Worm (Caenorhabditis elegans) whole organism, mixed stage, embryonic: ENCODE data around the gene eat-20.

Experiments used
- M03D4.4 ChIP-seq: sonication (generic microtip); optimal IDR thresholded peaks from 2 replicates; lab custom pipeline; 2017; ENCODE audit warnings: mild to moderate bottlenecking, missing genetic modification characterization, missing compliant biosample characterization
- bed-3 ChIP-seq: fragments of 200-800 bp; sonication (Bioruptor generic); optimal IDR thresholded peaks from 3 replicates; lab custom pipeline; 2018; ENCODE audit warnings: mild to moderate bottlenecking, missing genetic modification characterization, moderate library complexity, missing compliant biosample characterization
- blmp-1 ChIP-seq: fragments of 150-350 bp; optimal IDR thresholded peaks from 2 replicates; lab custom pipeline; 2014; ENCODE audit warnings: missing biosample characterization, missing genetic modification characterization
- ceh-39 ChIP-seq: fragments of 150-350 bp; optimal IDR thresholded peaks from 2 replicates; lab custom pipeline; 2014; ENCODE audit warnings: missing biosample characterization, missing genetic modification characterization
- ceh-43 ChIP-seq: fragments of 200-800 bp; sonication (Bioruptor generic); optimal IDR thresholded peaks from 2 replicates; lab custom pipeline; 2018; ENCODE audit warnings: mild to moderate bottlenecking, missing genetic modification characterization, moderate library complexity, missing compliant biosample characterization
- ces-1 ChIP-seq: fragments of 150-350 bp; optimal IDR thresholded peaks from 2 replicates; lab custom pipeline; 2014; ENCODE audit warnings: missing biosample characterization, missing genetic modification reagents, missing genetic modification characterization
- cnd-1 ChIP-seq: fragments of 200-800 bp; sonication (Bioruptor generic); optimal IDR thresholded peaks from 2 replicates; lab custom pipeline; 2018; ENCODE audit warnings: mild to moderate bottlenecking, missing genetic modification characterization, missing compliant biosample characterization
- drap-1 ChIP-seq: fragments of 200-800 bp; sonication (Bioruptor generic); optimal IDR thresholded peaks from 3 replicates; lab custom pipeline; 2018; ENCODE audit warnings: mild to moderate bottlenecking, missing genetic modification characterization, missing compliant biosample characterization
- elt-1 ChIP-seq: sonication (generic microtip); optimal IDR thresholded peaks from 2 replicates; lab custom pipeline; 2017; ENCODE audit warnings: missing genetic modification characterization, mild to moderate bottlenecking, missing compliant biosample characterization, antibody characterized with exemption, moderate library complexity, borderline replicate concordance; ENCODE audit not compliant: insufficient read depth
- elt-3 ChIP-seq: fragments of 150-350 bp; optimal IDR thresholded peaks from 2 replicates; lab custom pipeline; 2014; ENCODE audit warnings: missing biosample characterization, missing genetic modification characterization
- flh-1 ChIP-seq: fragments of 200-800 bp; sonication (Bioruptor generic); optimal IDR thresholded peaks from 2 replicates; lab custom pipeline; 2018; ENCODE audit warnings: mild to moderate bottlenecking, missing genetic modification characterization, moderate library complexity, missing compliant biosample characterization
- lin-32 ChIP-seq: fragments of 200-800 bp; sonication (Bioruptor generic); optimal IDR thresholded peaks from 2 replicates; lab custom pipeline; 2018; ENCODE audit warnings: mild to moderate bottlenecking, missing genetic modification characterization, missing compliant biosample characterization
- lsy-2 ChIP-seq: fragments of 150-350 bp; optimal IDR thresholded peaks from 2 replicates; lab custom pipeline; 2014; ENCODE audit warnings: missing biosample characterization, missing genetic modification characterization
- mab-5 ChIP-seq: fragments of 150-350 bp; optimal IDR thresholded peaks from 2 replicates; lab custom pipeline; 2014; ENCODE audit warnings: missing biosample characterization, missing genetic modification characterization
- mep-1 ChIP-seq: fragments of 150-350 bp; optimal IDR thresholded peaks from 2 replicates; lab custom pipeline; 2017; ENCODE audit warnings: missing biosample characterization, missing genetic modification reagents, missing genetic modification characterization, inconsistent platforms
- mls-2 ChIP-seq: sonication (generic microtip); optimal IDR thresholded peaks from 2 replicates; lab custom pipeline; 2016; ENCODE audit warnings: mild to moderate bottlenecking, missing genetic modification characterization, moderate library complexity, missing compliant biosample characterization
- nhr-12 ChIP-seq: fragments of 150-350 bp; optimal IDR thresholded peaks from 2 replicates; lab custom pipeline; 2014; ENCODE audit warnings: missing biosample characterization, missing genetic modification characterization
- nhr-2 ChIP-seq: fragments of 150-350 bp; optimal IDR thresholded peaks from 2 replicates; lab custom pipeline; 2014; ENCODE audit warnings: missing biosample characterization, missing genetic modification characterization
- nhr-237 ChIP-seq: fragments of 150-350 bp; optimal IDR thresholded peaks from 2 replicates; lab custom pipeline; 2014; ENCODE audit warnings: missing biosample characterization, missing genetic modification characterization
- nhr-28 ChIP-seq: fragments of 150-350 bp; optimal IDR thresholded peaks from 2 replicates; lab custom pipeline; 2014; ENCODE audit warnings: missing biosample characterization, missing genetic modification characterization
- nhr-76 ChIP-seq: sonication (generic microtip); optimal IDR thresholded peaks from 2 replicates; lab custom pipeline; 2017; ENCODE audit warnings: missing biosample characterization, missing genetic modification characterization
- pha-4 ChIP-seq: fragments of 150-350 bp; optimal IDR thresholded peaks from 2 replicates; lab custom pipeline; 2018; ENCODE audit warnings: missing biosample characterization, missing genetic modification reagents, missing genetic modification characterization
- sem-2 ChIP-seq: fragments of 200-800 bp; sonication (Bioruptor generic); optimal IDR thresholded peaks from 2 replicates; lab custom pipeline; 2018; ENCODE audit warnings: mild to moderate bottlenecking, missing genetic modification characterization, missing compliant biosample characterization
- snpc-4 ChIP-seq: fragments of 150-350 bp; optimal IDR thresholded peaks from 2 replicates; lab custom pipeline; 2014; ENCODE audit warnings: missing biosample characterization, missing genetic modification characterization
- sptf-1 ChIP-seq: sonication (generic microtip); optimal IDR thresholded peaks from 2 replicates; lab custom pipeline; 2017; ENCODE audit warnings: mild to moderate bottlenecking, missing genetic modification characterization, moderate library complexity, missing compliant biosample characterization
- tbx-8 ChIP-seq: fragments of 200-800 bp; sonication (Bioruptor generic); optimal IDR thresholded peaks from 2 replicates; lab custom pipeline; 2018; ENCODE audit warnings: mild to moderate bottlenecking, missing genetic modification characterization, moderate library complexity, missing compliant biosample characterization
- unc-120 ChIP-seq: sonication (generic microtip); optimal IDR thresholded peaks from 2 replicates; lab custom pipeline; 2017; ENCODE audit warnings: missing genetic modification characterization, missing compliant biosample characterization; ENCODE audit not compliant: poor library complexity, severe bottlenecking
- unc-39 ChIP-seq: fragments of 150-350 bp; optimal IDR thresholded peaks from 2 replicates; lab custom pipeline; 2014; ENCODE audit warnings: missing biosample characterization, missing genetic modification characterization
- unc-62 ChIP-seq: fragments of 150-350 bp; optimal IDR thresholded peaks from 2 replicates; lab custom pipeline; 2014; ENCODE audit warnings: missing biosample characterization, missing genetic modification reagents, missing genetic modification characterization
- zip-8 ChIP-seq: fragments of 150-350 bp; optimal IDR thresholded peaks from 2 replicates; lab custom pipeline; 2014; ENCODE audit warnings: missing biosample characterization, missing genetic modification characterization
- ztf-11 ChIP-seq: fragments of 150-350 bp; optimal IDR thresholded peaks from 2 replicates; lab custom pipeline; 2014; ENCODE audit warnings: missing biosample characterization, missing genetic modification characterization

eat-20 gene

ce11 chrX:15536017-15536416 is 26.2 kb downstream of the eat-20 start:
- TF ChIP-seq ces-1 (GFP tag; lab: Kevin White, UChicago) = no peak
- TF ChIP-seq M03D4.4 (tag; lab: Kevin White, UChicago) = no peak
- no peak for TF ChIP-seq bed-3 (GFP tag; lab: Kevin White, UChicago)
- no peak for TF ChIP-seq nhr-76 (tag; lab: Kevin White, UChicago)
- TF ChIP-seq elt-3 (tag; lab: Kevin White, UChicago) = no peak
- TF ChIP-seq unc-39 (tag; lab: Kevin White, UChicago) = no peak
- TF ChIP-seq ceh-43 (GFP tag; lab: Kevin White, UChicago) = no peak
- TF ChIP-seq pha-4 = no peak
- TF ChIP-seq zip-8 (tag; lab: Kevin White, UChicago) = no peak
- no peak for TF ChIP-seq mab-5 (tag; lab: Kevin White, UChicago)

DNA sequence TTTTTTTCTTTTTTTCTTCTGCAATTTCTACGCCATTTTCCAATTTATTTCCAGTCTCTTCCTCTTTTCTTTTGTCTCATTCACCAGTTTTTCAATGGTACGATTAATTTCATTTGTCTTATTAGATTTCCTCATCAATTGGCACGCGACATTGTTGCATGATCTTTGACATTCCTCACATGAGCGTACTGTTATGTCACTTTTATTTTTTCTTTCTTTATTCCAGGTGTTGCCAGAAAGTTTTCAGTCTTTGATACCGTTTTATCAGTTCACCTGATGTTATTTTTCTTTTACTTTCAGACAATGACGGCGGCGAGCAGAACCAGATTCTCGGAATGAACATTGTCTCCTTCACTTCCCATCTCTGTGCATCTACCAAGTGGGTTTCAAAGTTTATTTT is 27.6 kb downstream of the eat-20 start, which contains the start of the genes olrn-1 and C02C6.14:
olrn-1 (plus strand) TSS at position 301 of the 400 bp plus-strand sequence.
C02C6.14 (plus strand) TSS at position 304 of the 400 bp plus-strand sequence.
- TF ChIP-seq sem-2 (no peak), nhr-28 (tag; lab: Kevin White, UChicago) (no peak), nhr-76 (tag; lab: Kevin White, UChicago) (no peak), lin-32 (GFP tag; lab: Kevin White, UChicago) (no peak), ceh-39 (tag; lab: Kevin White, UChicago) (no peak), nhr-12 (tag; lab: Kevin White, UChicago) (no peak), drap-1 (GFP tag; lab: Kevin White, UChicago) (no peak), zip-8 (tag; lab: Kevin White, UChicago) (no peak), cnd-1 (tag; lab: Kevin White, UChicago) (no peak), nhr-237 (tag; lab: Kevin White, UChicago) (no peak), ceh-43 (GFP tag; lab: Kevin White, UChicago) (no peak), M03D4.4 (tag; lab: Kevin White, UChicago) (no peak), snpc-4 (no peak), mab-5 (tag; lab: Kevin White, UChicago) (no peak), flh-1 (GFP tag; lab: Kevin White, UChicago) (no peak)

DNA sequence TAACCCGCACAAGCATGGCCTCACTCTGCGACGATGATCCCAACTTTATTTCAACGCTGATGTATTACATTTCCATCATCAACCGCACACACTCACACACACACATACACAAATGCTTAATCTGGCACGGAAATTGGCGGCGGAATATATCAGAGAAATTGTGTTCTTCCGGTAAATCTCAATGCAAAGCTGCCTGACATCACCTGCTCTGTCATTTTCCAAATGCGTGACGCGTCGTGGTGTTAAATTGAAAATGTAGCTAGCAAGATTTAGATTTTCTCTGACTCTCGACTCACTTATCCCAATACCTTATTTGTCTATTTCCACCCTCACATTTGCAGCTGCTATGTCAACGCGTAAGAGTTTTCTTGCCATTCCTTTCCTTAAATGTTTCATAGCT is 29.5 kb downstream of the eat-20 start:
- TF ChIP-seq nhr-28 (tag; lab: Kevin White, UChicago) = no peak
- no peak for TF ChIP-seq unc-39 (tag; lab: Kevin White, UChicago)
- TF ChIP-seq snpc-4 = no peak
- no peak for TF ChIP-seq unc-62 (GFP tag; lab: Kevin White, UChicago)
- TF ChIP-seq lin-32 (GFP tag; lab: Kevin White, UChicago) = no peak
- no peak for TF ChIP-seq sem-2
- no peak for TF ChIP-seq nhr-12 (tag; lab: Kevin White, UChicago)
- no peak for TF ChIP-seq ceh-43 (GFP tag; lab: Kevin White, UChicago)
- TF ChIP-seq tbx-8 (GFP tag; lab: Kevin White, UChicago) = no peak
- no peak for TF ChIP-seq unc-120 (tag; lab: Kevin White, UChicago)
- TF ChIP-seq ceh-39 (tag; lab: Kevin White, UChicago) = no peak
- no peak for TF ChIP-seq mls-2
- no peak for TF ChIP-seq ztf-11 (tag; lab: Kevin White, UChicago)
- TF ChIP-seq mab-5 (tag; lab: Kevin White, UChicago) = no peak
- no peak for TF ChIP-seq elt-1 (tag; lab: Kevin White, UChicago)
- no peak for TF ChIP-seq cnd-1 (tag; lab: Kevin White, UChicago)
- no peak for TF ChIP-seq bed-3 (GFP tag; lab: Kevin White, UChicago)
- no peak for TF ChIP-seq flh-1 (GFP tag; lab: Kevin White, UChicago)
- TF ChIP-seq mep-1 (tag; lab: Kevin White, UChicago) = no peak
- no peak for TF ChIP-seq elt-3 (tag; lab: Kevin White, UChicago)

DNA sequence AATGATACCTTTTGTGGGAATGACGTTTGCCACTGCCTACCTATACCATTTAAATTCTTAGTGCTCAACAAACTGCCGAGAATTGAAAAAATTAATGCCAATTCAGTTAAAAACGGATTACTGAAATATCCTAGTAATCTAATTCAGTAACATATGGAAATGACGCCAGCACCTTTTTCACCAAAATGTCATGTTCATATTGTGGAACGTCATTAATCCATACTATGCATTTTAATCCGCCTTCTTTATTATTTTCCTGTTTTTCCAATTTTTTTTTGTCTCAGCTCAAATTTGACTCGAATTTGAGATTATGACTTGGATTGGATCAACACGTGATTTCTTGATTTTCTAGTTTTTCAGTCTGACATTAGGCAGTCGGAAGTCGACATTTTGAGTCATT is 31.6 kb downstream of the eat-20 start:
- TF ChIP-seq elt-3 (tag; lab: Kevin White, UChicago) = no peak
- TF ChIP-seq lsy-2 = no peak
- TF ChIP-seq lin-32 (GFP tag; lab: Kevin White, UChicago) = no peak
- no peak for TF ChIP-seq blmp-1 (tag; lab: Kevin White, UChicago)
- no peak for TF ChIP-seq cnd-1 (tag; lab: Kevin White, UChicago)
- no peak for TF ChIP-seq drap-1 (GFP tag; lab: Kevin White, UChicago)
- TF ChIP-seq sem-2 = no peak
- TF ChIP-seq sptf-1 (tag; lab: Kevin White, UChicago) = no peak
- TF ChIP-seq snpc-4 = no peak
- TF ChIP-seq unc-62 (GFP tag; lab: Kevin White, UChicago) = no peak
- no peak for TF ChIP-seq pha-4
- TF ChIP-seq nhr-2 (tag; lab: Kevin White, UChicago) = no peak
- TF ChIP-seq unc-39 (tag; lab: Kevin White, UChicago) = no peak
- no peak for TF ChIP-seq ces-1 (GFP tag; lab: Kevin White, UChicago)
- TF ChIP-seq elt-1 (tag; lab: Kevin White, UChicago) = no peak
- no peak for TF ChIP-seq ceh-43 (GFP tag; lab: Kevin White, UChicago)
- TF ChIP-seq nhr-12 (tag; lab: Kevin White, UChicago) = no peak
